Worm (Caenorhabditis elegans) whole organism, L4 larva: ENCODE measurements around the gene Y7A5A.20.
A peak's percentile ranks its signal among the peaks of the same experiment; 100 is the strongest.

Experiments used
- F10B5.3 ChIP-seq: sonication (generic microtip); optimal IDR thresholded peaks from 2 replicates; lab custom pipeline; 2016; ENCODE audit warnings: mild to moderate bottlenecking, missing genetic modification characterization, missing compliant biosample characterization
- F44E2.7 ChIP-seq: fragments of 200-800 bp; sonication (Bioruptor generic); IDR thresholded peaks from 2 replicates; pipeline ENCODE4 v2.1.2; 2022; ENCODE audit warnings: missing genetic modification characterization, missing compliant biosample characterization
- F49E8.2 ChIP-seq: sonication (generic microtip); optimal IDR thresholded peaks from 2 replicates; lab custom pipeline; 2016; ENCODE audit warnings: missing compliant biosample characterization, mild to moderate bottlenecking, missing genetic modification characterization, borderline replicate concordance
- attf-4 ChIP-seq: sonication (generic microtip); optimal IDR thresholded peaks from 3 replicates; lab custom pipeline; 2017; ENCODE audit warnings: missing biosample characterization, missing genetic modification characterization
- ceh-20 ChIP-seq: fragments of 200-800 bp; sonication (Bioruptor generic); IDR thresholded peaks from 2 replicates; pipeline ENCODE4 v1.3.6; 2022; ENCODE audit warnings: missing genetic modification reagents, missing genetic modification characterization, missing compliant biosample characterization
- ceh-32 ChIP-seq: sonication (generic microtip); optimal IDR thresholded peaks from 2 replicates; lab custom pipeline; 2016; ENCODE audit warnings: mild to moderate bottlenecking, missing genetic modification characterization, missing compliant biosample characterization; ENCODE audit not compliant: poor library complexity
- ceh-62 ChIP-seq: sonication (generic microtip); optimal IDR thresholded peaks from 2 replicates; lab custom pipeline; 2017; ENCODE audit warnings: missing biosample characterization, missing genetic modification characterization
- ces-1 ChIP-seq: fragments of 150-350 bp; sonication (generic microtip); optimal IDR thresholded peaks from 4 replicates; lab custom pipeline; 2014; ENCODE audit warnings: missing biosample characterization, missing genetic modification reagents, missing genetic modification characterization
- cey-2 ChIP-seq: sonication (generic microtip); optimal IDR thresholded peaks from 3 replicates; lab custom pipeline; 2017; ENCODE audit warnings: missing genetic modification characterization, mild to moderate bottlenecking, missing compliant biosample characterization, antibody characterized with exemption, borderline replicate concordance; ENCODE audit not compliant: insufficient read depth
- daf-16 ChIP-seq, 3 experiments: sonication (generic microtip); optimal IDR thresholded peaks; 2 replicates each; lab custom pipeline; 2016 to 2017; ENCODE audit warnings: missing genetic modification characterization in 3 of 3, missing genetic modification reagents in 3 of 3, mild to moderate bottlenecking in 2 of 3, missing compliant biosample characterization in 2 of 3, missing biosample characterization in 1 of 3, moderate library complexity in 1 of 3
- daf-19 ChIP-seq: fragments of 200-800 bp; sonication (Bioruptor generic); conservative IDR thresholded peaks from 2 replicates; pipeline ENCODE4 v1.3.6; 2022; ENCODE audit warnings: missing genetic modification characterization, missing compliant biosample characterization
- dmd-9 ChIP-seq: fragments of 200-800 bp; sonication (Bioruptor generic); IDR thresholded peaks from 2 replicates; pipeline ENCODE4 v1.3.6; 2022; ENCODE audit warnings: missing genetic modification reagents, missing genetic modification characterization, missing compliant biosample characterization
- duxl-1 ChIP-seq: sonication (generic microtip); optimal IDR thresholded peaks from 2 replicates; lab custom pipeline; 2016; ENCODE audit warnings: mild to moderate bottlenecking, missing genetic modification characterization, moderate library complexity, missing compliant biosample characterization; ENCODE audit not compliant: poor library complexity
- hlh-11 ChIP-seq: fragments of 200-800 bp; sonication (Bioruptor generic); optimal IDR thresholded peaks from 2 replicates; lab custom pipeline; 2018; ENCODE audit warnings: mild to moderate bottlenecking, missing genetic modification characterization, missing compliant biosample characterization
- lin-1 ChIP-seq: fragments of 200-800 bp; sonication (Bioruptor generic); IDR thresholded peaks from 2 replicates; pipeline ENCODE4 v1.3.6; 2022; ENCODE audit warnings: missing genetic modification reagents, missing genetic modification characterization, missing compliant biosample characterization
- lin-13 ChIP-seq: fragments of 150-350 bp; optimal IDR thresholded peaks from 2 replicates; lab custom pipeline; 2014; ENCODE audit warnings: missing biosample characterization, missing genetic modification reagents, missing genetic modification characterization
- lin-39 ChIP-seq: fragments of 150-350 bp; optimal IDR thresholded peaks from 2 replicates; lab custom pipeline; 2014; ENCODE audit warnings: missing biosample characterization, missing genetic modification reagents, missing genetic modification characterization
- lir-3 ChIP-seq: sonication (generic microtip); optimal IDR thresholded peaks from 2 replicates; lab custom pipeline; 2016; ENCODE audit warnings: mild to moderate bottlenecking, missing genetic modification characterization, missing compliant biosample characterization
- madf-9 ChIP-seq: fragments of 200-800 bp; sonication (Bioruptor generic); conservative IDR thresholded peaks from 2 replicates; pipeline ENCODE4 v1.3.6; 2022; ENCODE audit warnings: missing genetic modification reagents, missing genetic modification characterization, missing compliant biosample characterization
- mdt-29 ChIP-seq: fragments of 200-800 bp; sonication (Bioruptor generic); IDR thresholded peaks from 2 replicates; pipeline ENCODE4 v1.3.6; 2022; ENCODE audit warnings: missing genetic modification reagents, missing genetic modification characterization, missing compliant biosample characterization
- mep-1 ChIP-seq: fragments of 150-350 bp; sonication (generic microtip); optimal IDR thresholded peaks from 3 replicates; lab custom pipeline; 2014; ENCODE audit warnings: missing biosample characterization, missing genetic modification characterization
- mes-2 ChIP-seq: sonication (generic microtip); optimal IDR thresholded peaks from 2 replicates; lab custom pipeline; 2016; ENCODE audit warnings: missing genotype, mild to moderate bottlenecking, missing genetic modification characterization, missing compliant biosample characterization; ENCODE audit not compliant: poor library complexity, severe bottlenecking
- nhr-102 ChIP-seq: sonication (generic microtip); optimal IDR thresholded peaks from 2 replicates; lab custom pipeline; 2016; ENCODE audit warnings: mild to moderate bottlenecking, missing genetic modification characterization, moderate library complexity, missing compliant biosample characterization
- nhr-11 ChIP-seq: fragments of 150-350 bp; optimal IDR thresholded peaks from 2 replicates; lab custom pipeline; 2014; ENCODE audit warnings: missing biosample characterization, missing genetic modification characterization
- nhr-41 ChIP-seq: fragments of 200-800 bp; sonication (Bioruptor generic); IDR thresholded peaks from 2 replicates; pipeline ENCODE4 v1.3.6; 2022; ENCODE audit warnings: missing genetic modification reagents, missing genetic modification characterization, missing compliant biosample characterization
- nhr-42 ChIP-seq: fragments of 200-800 bp; sonication (Bioruptor generic); IDR thresholded peaks from 2 replicates; pipeline ENCODE4 v1.3.6; 2022; ENCODE audit warnings: missing genetic modification characterization, missing compliant biosample characterization
- pqm-1 ChIP-seq: sonication (generic microtip); optimal IDR thresholded peaks from 2 replicates; lab custom pipeline; 2017; ENCODE audit warnings: missing biosample characterization, missing genetic modification characterization
- sdz-12 ChIP-seq: fragments of 200-800 bp; sonication (Bioruptor generic); optimal IDR thresholded peaks from 2 replicates; lab custom pipeline; 2018; ENCODE audit warnings: mild to moderate bottlenecking, missing genetic modification characterization, missing compliant biosample characterization
- set-16 ChIP-seq: fragments of 200-800 bp; sonication (Bioruptor generic); IDR thresholded peaks from 2 replicates; pipeline ENCODE4 v1.3.6; 2022; ENCODE audit warnings: missing genetic modification reagents, missing genetic modification characterization, missing compliant biosample characterization
- spr-3 ChIP-seq: fragments of 200-800 bp; sonication (Bioruptor generic); optimal IDR thresholded peaks from 2 replicates; lab custom pipeline; 2018; ENCODE audit warnings: mild to moderate bottlenecking, missing genetic modification characterization, missing compliant biosample characterization
- tag-97 ChIP-seq: fragments of 200-800 bp; sonication (Bioruptor generic); IDR thresholded peaks from 2 replicates; pipeline ENCODE4 v1.3.6; 2022; ENCODE audit warnings: missing genetic modification characterization, missing compliant biosample characterization
- tra-1 ChIP-seq: fragments of 200-800 bp; sonication (Bioruptor generic); IDR thresholded peaks from 2 replicates; pipeline ENCODE4 v1.3.6; 2022; ENCODE audit warnings: missing genetic modification reagents, missing genetic modification characterization, missing compliant biosample characterization
- unc-130 ChIP-seq: sonication (generic microtip); optimal IDR thresholded peaks from 2 replicates; lab custom pipeline; 2016; ENCODE audit warnings: missing genetic modification reagents, missing genetic modification characterization, missing compliant biosample characterization
- unc-62 ChIP-seq, 3 experiments: fragments of 150-350 bp in 1 of 3; sonication (generic microtip); optimal IDR thresholded peaks in 2 of 3; peaks in 1 of 3; 1 replicate in 1 of 3; 2 replicates in 2 of 3; lab custom pipeline; 2014 to 2017; ENCODE audit warnings: missing biosample characterization in 3 of 3, missing genetic modification characterization in 3 of 3, missing genetic modification reagents in 3 of 3, missing genotype in 1 of 3
- vab-7 ChIP-seq: fragments of 200-800 bp; sonication (Bioruptor generic); IDR thresholded peaks from 2 replicates; pipeline ENCODE4 v1.3.6; 2022; ENCODE audit warnings: missing genetic modification reagents, missing genetic modification characterization, missing compliant biosample characterization
- zfp-2 ChIP-seq: sonication (generic microtip); optimal IDR thresholded peaks from 2 replicates; lab custom pipeline; 2016; ENCODE audit warnings: mild to moderate bottlenecking, missing genetic modification characterization, missing compliant biosample characterization
- ztf-11 ChIP-seq: fragments of 150-350 bp; optimal IDR thresholded peaks from 2 replicates; lab custom pipeline; 2014; ENCODE audit warnings: missing biosample characterization, missing genetic modification characterization

The Y7A5A.20 gene

DNA sequence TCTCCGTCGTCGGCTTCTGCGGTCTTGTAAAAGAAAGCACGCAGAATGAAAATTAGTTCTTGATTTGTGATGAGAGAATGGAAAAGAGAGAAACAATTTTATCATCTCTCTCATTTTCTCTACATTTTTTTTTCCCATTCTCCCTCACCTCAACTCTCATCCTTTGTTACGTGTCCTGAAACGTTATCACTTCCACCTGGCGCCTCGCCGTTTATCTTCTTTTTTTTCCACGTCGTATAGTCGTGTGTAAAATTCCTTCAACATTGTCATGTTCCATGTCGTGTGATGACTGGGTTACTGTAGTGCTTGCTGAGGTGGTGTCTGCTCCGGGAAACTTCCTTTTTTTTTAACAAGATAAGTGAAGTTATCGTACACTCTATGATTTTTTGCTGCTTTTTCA, 48.7 kb upstream of the Y7A5A.20 start (continued):
- TF ChIP-seq nhr-102 (tag; lab: Kevin White, UChicago) = peak; percentile 37
- no peak for TF ChIP-seq spr-3 (GFP tag; lab: Kevin White, UChicago)
- peak; percentile 76 for TF ChIP-seq mep-1 (tag; lab: Kevin White, UChicago)
- TF ChIP-seq pqm-1 (tag; lab: Kevin White, UChicago) = peak; percentile 98
- no peak for TF ChIP-seq attf-4
- no peak for TF ChIP-seq dmd-9 (GFP tag; lab: Robert Waterston, UW)
- TF ChIP-seq unc-62 (GFP tag; optimal IDR thresholded peaks at IDR 0.05 in 1 of 2; lab: Kevin White, UChicago) = peak in 1 of 2 experiments; percentile 96
- TF ChIP-seq unc-62 (tag; optimal IDR thresholded peaks at IDR 0.05; lab: Kevin White, UChicago) = no peak
- peak; percentile 94 for TF ChIP-seq hlh-11 (tag; lab: Kevin White, UChicago)
- peak; percentile 90 for TF ChIP-seq lin-1
- no peak for TF ChIP-seq ztf-11 (tag; lab: Kevin White, UChicago)
- TF ChIP-seq mdt-29 (GFP tag; lab: Robert Waterston, UW) = peak; percentile 34; the same call in 1 of the 2 replicates
- TF ChIP-seq F10B5.3 (tag; lab: Kevin White, UChicago) = no peak
- peak; percentile 42 for TF ChIP-seq mes-2
- no peak for TF ChIP-seq nhr-42 (GFP tag; lab: Robert Waterston, UW)
- TF ChIP-seq daf-16 (GFP tag; optimal IDR thresholded peaks at IDR 0.05; lab: Kevin White, UChicago) = peak in 1 of 2 experiments; percentile 29
- peak; percentile 78 for TF ChIP-seq daf-16 (tag; optimal IDR thresholded peaks at IDR 0.05; lab: Kevin White, UChicago)
- TF ChIP-seq zfp-2 (tag; lab: Kevin White, UChicago) = no peak
- no peak for TF ChIP-seq vab-7 (GFP tag; lab: Robert Waterston, UW)
- TF ChIP-seq F44E2.7 (GFP tag; lab: Robert Waterston, UW) = no peak
- TF ChIP-seq nhr-41 (GFP tag; lab: Robert Waterston, UW) = no peak
- TF ChIP-seq ceh-20 (GFP tag; lab: Robert Waterston, UW) = no peak
- TF ChIP-seq lir-3 (tag; lab: Kevin White, UChicago) = no peak
- TF ChIP-seq lin-13 (GFP tag; lab: Kevin White, UChicago) = peak; percentile 35
- no peak for TF ChIP-seq ces-1
- TF ChIP-seq tag-97 = no peak
- TF ChIP-seq ceh-62 (tag; lab: Kevin White, UChicago) = no peak
- TF ChIP-seq duxl-1 (tag; lab: Kevin White, UChicago) = no peak

DNA sequence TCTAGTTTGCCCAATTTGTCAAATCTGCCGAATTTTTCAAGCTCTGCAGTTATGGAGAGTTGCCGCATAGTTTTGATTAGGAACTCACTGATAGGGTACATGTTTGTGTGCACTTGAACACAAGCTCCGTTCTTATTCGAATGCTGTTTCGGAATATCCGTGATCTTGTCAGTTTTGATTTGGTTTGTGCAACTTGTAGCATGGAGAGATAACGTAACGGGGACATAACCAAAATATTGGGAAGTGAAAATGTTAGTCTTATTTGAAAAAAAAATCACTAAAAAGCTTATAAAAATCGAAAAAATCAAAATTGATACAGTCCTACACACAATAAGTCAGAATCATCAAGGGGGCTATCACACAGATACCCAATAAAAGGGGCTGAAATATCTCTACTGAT, 46.1 kb upstream of the Y7A5A.20 start, which contains the start of gene Y7A5A.24:
Gene Y7A5A.24, minus strand, starts transcription at position 101 of the 400 bp plus-strand sequence.
- TF ChIP-seq ceh-32 (tag; lab: Kevin White, UChicago) (no peak), cey-2 (no peak), sdz-12 (no peak), madf-9 (GFP tag; lab: Robert Waterston, UW) (no peak), mep-1 (tag; lab: Kevin White, UChicago) (no peak), daf-16 (GFP tag; optimal IDR thresholded peaks at IDR 0.05; lab: Kevin White, UChicago) (no peak), daf-16 (tag; optimal IDR thresholded peaks at IDR 0.05; lab: Kevin White, UChicago) (no peak), daf-19 (GFP tag; lab: Robert Waterston, UW) (no peak), nhr-11 (no peak), mes-2 (no peak), F10B5.3 (tag; lab: Kevin White, UChicago) (no peak), ces-1 (no peak), lin-39 (tag; lab: Kevin White, UChicago) (no peak), unc-130 (GFP tag; lab: Kevin White, UChicago) (no peak), set-16 (no peak), tra-1 (no peak), F49E8.2 (tag; lab: Kevin White, UChicago) (no peak)
- TF ChIP-seq, all 104 proteins: peak for 0
